Fruit fly (Drosophila melanogaster): Measurements from ENCODE around the gene Xport-A.
A peak's percentile ranks its signal among the peaks of the same experiment; 100 is the strongest.

Xport-A gene

DNA sequence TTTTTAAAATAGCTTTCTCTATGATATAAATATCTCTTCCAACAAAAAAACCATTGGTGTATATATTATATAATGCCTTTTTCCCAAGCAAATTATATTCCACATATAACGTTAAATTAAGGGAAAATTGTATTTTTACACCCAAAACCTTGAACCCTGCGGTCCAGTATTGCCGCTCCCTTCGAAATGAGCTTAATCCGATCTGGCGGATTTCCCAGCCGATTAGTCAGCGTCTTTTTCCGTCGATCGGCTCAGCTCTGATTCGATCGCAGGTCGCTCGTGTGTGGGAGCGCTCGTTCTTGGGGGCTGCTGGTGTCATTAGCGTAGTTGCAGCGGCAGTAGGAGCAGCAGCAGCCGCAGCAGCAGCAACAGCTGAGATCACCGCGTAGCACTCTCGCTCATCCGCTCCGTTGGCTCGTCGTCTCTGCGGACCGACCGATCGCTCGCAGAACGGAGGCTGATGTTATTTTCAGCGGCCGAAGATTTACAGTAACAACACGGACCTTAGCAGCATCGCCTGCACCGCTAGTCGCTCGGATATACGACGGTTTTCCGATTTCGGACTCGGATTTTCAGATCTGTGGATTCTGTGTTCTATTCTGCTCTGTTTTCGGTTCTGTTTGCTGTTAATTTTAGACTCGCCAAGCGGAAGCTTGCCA, 24.7 kb downstream of the Xport-A start, which contains the start of gene CG4733 (continued):
- TF ChIP-seq Nf-YC (tag; optimal IDR thresholded peaks at IDR 0.05) (peak; percentile 12), ttk (GFP tag; IDR thresholded peaks at IDR 0.05) (no peak), Chrac-16 (GFP tag; optimal IDR thresholded peaks at IDR 0.05) (peak; percentile 1), twi (tag; optimal IDR thresholded peaks at IDR 0.05) (peak; percentile 2), HmgZ (tag; optimal IDR thresholded peaks at IDR 0.05) (no peak), CG32532 (GFP tag; IDR thresholded peaks at IDR 0.05) (peak; percentile 44; the same call in 1 of the 2 replicates), CG18619 (GFP tag; optimal IDR thresholded peaks at IDR 0.05) (no peak), CG18011 (GFP tag; optimal IDR thresholded peaks at IDR 0.05) (no peak), Dll (GFP tag; IDR thresholded peaks at IDR 0.05; ENCODE audit: partially characterized antibody) (0 out of 4 replicates have a peak, but pooled peaks have one; percentile 32), mirr (GFP tag; optimal IDR thresholded peaks at IDR 0.05) (no peak), CG43689 (GFP tag; IDR thresholded peaks at IDR 0.05) (no peak), CG6683 (GFP tag; optimal IDR thresholded peaks at IDR 0.05) (no peak), tna (GFP tag; IDR thresholded peaks at IDR 0.05; ENCODE audit: partially characterized antibody) (no peak), Sin3A (optimal IDR thresholded peaks at IDR 0.05) (no peak), CG15269 (tag; optimal IDR thresholded peaks at IDR 0.05) (peak; percentile 14), slou (GFP tag; optimal IDR thresholded peaks at IDR 0.05) (no peak), tap (tag; optimal IDR thresholded peaks at IDR 0.05) (no peak), Scr (GFP tag; IDR thresholded peaks at IDR 0.05; ENCODE audit: partially characterized antibody) (0 out of 2 replicates have a peak, but pooled peaks have one; percentile 10), CG12155 (GFP tag; optimal IDR thresholded peaks at IDR 0.05) (peak; percentile 3), CG3847 (GFP tag; IDR thresholded peaks at IDR 0.05) (0 out of 2 replicates have a peak, but pooled peaks have one; percentile 13), CG10565 (GFP tag; optimal IDR thresholded peaks at IDR 0.05) (no peak), exex (tag; optimal IDR thresholded peaks at IDR 0.05) (no peak), CG13775 (GFP tag; optimal IDR thresholded peaks at IDR 0.05) (peak; percentile 23), bab2 (GFP tag; optimal IDR thresholded peaks at IDR 0.05) (no peak), amos (GFP tag; IDR thresholded peaks at IDR 0.05; ENCODE audit: partially characterized antibody) (peak; percentile 22; the same call in 1 of the 2 replicates), gsb-n (tag; optimal IDR thresholded peaks at IDR 0.05) (no peak), CG9437 (GFP tag; optimal IDR thresholded peaks at IDR 0.05) (no peak)

DNA sequence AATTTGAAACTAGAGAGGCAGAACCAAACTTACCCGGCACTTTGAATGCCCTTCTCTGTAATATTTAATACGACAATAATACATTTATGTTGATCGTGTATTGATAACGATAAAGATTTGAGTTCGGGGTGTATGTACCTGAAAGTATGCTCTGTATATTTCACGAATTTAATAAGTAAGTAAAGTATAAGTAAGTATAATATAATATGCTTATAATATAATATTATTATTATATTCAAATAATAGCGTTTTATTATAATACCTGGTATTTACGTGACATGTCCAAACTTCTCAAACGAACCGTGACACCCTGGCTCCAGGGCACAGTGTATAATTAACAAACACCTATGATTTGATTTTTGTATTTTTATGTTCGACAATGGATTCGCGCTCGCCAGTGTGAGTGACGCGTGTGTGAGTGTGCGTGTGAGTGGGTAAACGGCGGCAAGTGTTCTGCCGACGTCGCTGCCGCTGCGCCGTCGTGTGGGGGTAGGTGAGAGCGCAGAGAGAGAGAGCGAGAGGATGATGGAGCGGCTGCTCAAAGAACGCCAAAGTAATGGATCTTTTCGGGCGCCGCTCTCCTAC, 25.5 kb downstream of the Xport-A start:
- TF ChIP-seq gsb (GFP tag; IDR thresholded peaks at IDR 0.05) (0 out of 2 replicates have a peak, but pooled peaks have one; percentile 43), lmd (GFP tag; IDR thresholded peaks at IDR 0.05) (peak; percentile 73; the same call in 1 of the 2 replicates), CG18476 (GFP tag; optimal IDR thresholded peaks at IDR 0.05) (peak; percentile 41), CG7556 (GFP tag; optimal IDR thresholded peaks at IDR 0.05) (peak; percentile 81), CG7928 (GFP tag; optimal IDR thresholded peaks at IDR 0.05) (peak; percentile 50), CG5245 (GFP tag; optimal IDR thresholded peaks at IDR 0.05) (peak; percentile 16), CG17829 (tag; optimal IDR thresholded peaks at IDR 0.05) (peak; percentile 59), Kr (GFP tag; optimal IDR thresholded peaks at IDR 0.05) (no peak), slbo (GFP tag; IDR thresholded peaks at IDR 0.05) (peak; percentile 78), sna (GFP tag; IDR thresholded peaks at IDR 0.05; ENCODE audit: partially characterized antibody) (no peak), Max (GFP tag; optimal IDR thresholded peaks at IDR 0.05) (peak; percentile 47), Hmr (GFP tag; optimal IDR thresholded peaks at IDR 0.05) (peak; percentile 87), wor (GFP tag; IDR thresholded peaks at IDR 0.05) (peak; percentile 11; the same call in 1 of the 2 replicates), Xrp1 (GFP tag; IDR thresholded peaks at IDR 0.05) (peak; percentile 24; the same call in 1 of the 2 replicates), CG16815 (GFP tag; optimal IDR thresholded peaks at IDR 0.05) (peak; percentile 47), usp (GFP tag; optimal IDR thresholded peaks at IDR 0.05) (no peak), Ptx1 (GFP tag; IDR thresholded peaks at IDR 0.05) (peak; percentile 62), CG1529 (GFP tag; optimal IDR thresholded peaks at IDR 0.05) (peak; percentile 24), Med (GFP tag) (peak; percentile 72), sim (GFP tag; IDR thresholded peaks at IDR 0.05) (0 out of 2 replicates have a peak, but pooled peaks have one; percentile 6), CG6765 (GFP tag; optimal IDR thresholded peaks at IDR 0.05) (peak; percentile 76), gfzf (GFP tag; optimal IDR thresholded peaks at IDR 0.05) (no peak), zfh2 (GFP tag; optimal IDR thresholded peaks at IDR 0.05) (no peak)

Measured in whole organism, embryonic.